Worm (Caenorhabditis elegans) whole organism, midembryonic: ENCODE measurements around the gene fut-4.

ENCODE experiments used
- cog-1 ChIP-seq: sonication (generic microtip); optimal IDR thresholded peaks from 2 replicates; lab custom pipeline; 2016; ENCODE audit warnings: missing genetic modification characterization, missing compliant biosample characterization
- med-1 ChIP-seq: sonication (generic microtip); optimal IDR thresholded peaks from 2 replicates; lab custom pipeline; 2017; ENCODE audit warnings: missing genetic modification characterization, mild to moderate bottlenecking, missing compliant biosample characterization, antibody characterized with exemption, missing genetic modification reagents; ENCODE audit not compliant: insufficient read depth
- ref-1 ChIP-seq: fragments of 200-800 bp; sonication (Bioruptor generic); conservative IDR thresholded peaks from 2 replicates; pipeline ENCODE4 v1.3.6; 2022; ENCODE audit warnings: missing genetic modification reagents, missing genetic modification characterization, missing compliant biosample characterization

DNA sequence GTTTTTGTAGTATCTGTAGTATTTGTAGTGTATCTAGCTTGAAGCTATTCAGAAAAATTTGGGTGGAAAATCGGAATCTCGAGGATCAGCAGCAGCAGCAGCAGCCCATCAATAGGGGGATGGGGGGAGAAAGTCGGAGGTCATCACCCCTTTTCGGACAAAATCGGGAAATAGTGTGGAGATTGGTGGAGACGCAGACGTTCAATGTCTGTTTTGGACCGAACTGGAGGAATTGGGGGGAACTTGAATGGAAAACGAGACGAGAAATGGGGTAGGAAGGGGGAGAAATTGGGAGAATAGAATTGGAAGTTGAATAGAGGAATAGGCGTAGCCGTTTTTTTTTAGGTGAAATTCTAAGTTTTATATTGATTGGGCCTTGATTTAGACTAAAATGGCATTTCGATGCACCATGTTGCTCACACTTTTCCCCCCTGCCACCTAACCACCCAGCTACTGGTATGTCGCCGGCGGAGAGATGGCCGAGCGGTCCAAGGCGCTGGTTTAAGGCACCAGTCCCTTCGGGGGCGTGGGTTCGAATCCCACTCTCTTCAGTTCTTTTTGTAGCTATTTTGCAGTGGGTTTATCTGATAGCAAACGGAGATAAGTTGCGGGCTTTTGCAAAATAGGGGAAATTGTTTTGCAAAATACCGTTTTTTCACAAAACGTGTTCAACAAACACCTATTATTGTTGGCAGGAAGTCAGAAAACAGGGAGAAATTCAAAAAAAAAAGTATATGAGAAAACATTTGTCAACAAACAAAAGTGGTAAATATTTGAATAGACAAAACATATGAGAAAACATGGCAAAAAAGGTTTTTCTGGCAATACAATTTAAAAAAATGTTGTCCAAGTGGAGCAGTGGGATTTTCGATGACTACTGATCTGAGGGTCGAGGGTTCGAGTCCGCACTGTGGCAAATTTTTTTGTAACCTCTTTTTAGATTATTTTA is 37.8 kb upstream of the fut-4 start:
- no peak for TF ChIP-seq cog-1 (tag; lab: Kevin White, UChicago)
- TF ChIP-seq med-1, result no peak
- no peak for TF ChIP-seq ref-1 (GFP tag; lab: Robert Waterston, UW)
